Fruit fly (Drosophila melanogaster) whole organism, wandering third instar larva: ENCODE data around the gene Gr63a.

Source experiments
- Abd-B ChIP-seq: fragments of >200 bp; optimal IDR thresholded peaks from 2 replicates; lab custom pipeline; 2017; ENCODE audit warnings: missing biosample characterization, missing genetic modification characterization
- CG32264 ChIP-seq: fragments of 200-800 bp; sonication (Bioruptor generic); optimal IDR thresholded peaks from 2 replicates; lab custom pipeline; 2016; ENCODE audit warnings: missing biosample characterization, missing genetic modification characterization
- CG9705 ChIP-seq: fragments of 200-800 bp; sonication (Bioruptor generic); optimal IDR thresholded peaks from 2 replicates; lab custom pipeline; 2018; ENCODE audit warnings: missing biosample characterization, mild to moderate bottlenecking, missing genetic modification characterization
- CrebA ChIP-seq: fragments of 200-800 bp; sonication (Bioruptor generic); optimal IDR thresholded peaks from 2 replicates; lab custom pipeline; 2016; ENCODE audit warnings: missing biosample characterization, mild to moderate bottlenecking, missing genetic modification characterization, borderline replicate concordance
- Dfd ChIP-seq: fragments of >200 bp; optimal IDR thresholded peaks from 2 replicates; lab custom pipeline; 2017; ENCODE audit warnings: missing biosample characterization, missing genetic modification characterization
- Dif ChIP-seq: fragments of 200-275, 200-300 bp; sonication (Bioruptor generic); optimal IDR thresholded peaks from 2 replicates; lab custom pipeline; 2018; ENCODE audit warnings: missing biosample characterization, missing genetic modification characterization; ENCODE audit not compliant: partially characterized antibody
- GATAd ChIP-seq: sonication (Bioruptor generic); optimal IDR thresholded peaks from 2 replicates; lab custom pipeline; 2016; ENCODE audit warnings: missing biosample characterization, missing genetic modification characterization
- HLH106 ChIP-seq: fragments of 200-800 bp; optimal IDR thresholded peaks from 3 replicates; lab custom pipeline; 2019; ENCODE audit warnings: missing biosample characterization, mild to moderate bottlenecking, missing genetic modification characterization, moderate library complexity
- Hnf4 ChIP-seq: fragments of 200-800 bp; sonication (Bioruptor generic); optimal IDR thresholded peaks from 2 replicates; lab custom pipeline; 2016; ENCODE audit warnings: missing biosample characterization, mild to moderate bottlenecking, missing genetic modification characterization
- Hr78 ChIP-seq: fragments of >200 bp; optimal IDR thresholded peaks from 2 replicates; lab custom pipeline; 2017; ENCODE audit warnings: missing biosample characterization, missing genetic modification characterization
- Hr83 ChIP-seq: fragments of 200-300 bp; sonication (Bioruptor generic); optimal IDR thresholded peaks from 2 replicates; lab custom pipeline; 2016; ENCODE audit warnings: missing biosample characterization, mild to moderate bottlenecking, missing genetic modification characterization, moderate library complexity; ENCODE audit not compliant: poor library complexity, severe bottlenecking
- Jra ChIP-seq: sonication (Bioruptor generic); optimal IDR thresholded peaks from 2 replicates; lab custom pipeline; 2016; ENCODE audit warnings: missing biosample characterization, missing genetic modification characterization
- Mio ChIP-seq: sonication (Bioruptor generic); optimal IDR thresholded peaks from 2 replicates; lab custom pipeline; 2016; ENCODE audit warnings: missing biosample characterization, missing genetic modification characterization
- Myc ChIP-seq: fragments of >200 bp; optimal IDR thresholded peaks from 2 replicates; lab custom pipeline; 2017
- N ChIP-seq: fragments of >200 bp; optimal IDR thresholded peaks from 2 replicates; lab custom pipeline; 2018; ENCODE audit warnings: missing biosample characterization, missing external identifiers, missing genetic modification characterization
- OdsH ChIP-seq: fragments of 200-800 bp; sonication (Bioruptor generic); optimal IDR thresholded peaks from 2 replicates; lab custom pipeline; 2016; ENCODE audit warnings: missing biosample characterization, mild to moderate bottlenecking, missing genetic modification characterization
- Rel ChIP-seq, 2 experiments: fragments of 200-800 bp; sonication (Bioruptor generic) in 1 of 2; optimal IDR thresholded peaks; 2 replicates in 1 of 2; 3 replicates in 1 of 2; lab custom pipeline; 2016 to 2019; ENCODE audit warnings: mild to moderate bottlenecking in 2 of 2, missing biosample characterization in 2 of 2, missing genetic modification characterization in 2 of 2, moderate library complexity in 1 of 2
- Sp1 ChIP-seq: fragments of 200-800 bp; sonication (Bioruptor generic); optimal IDR thresholded peaks from 3 replicates; lab custom pipeline; 2019; ENCODE audit warnings: missing biosample characterization, mild to moderate bottlenecking, missing genetic modification characterization, moderate library complexity
- Vsx2 ChIP-seq: fragments of 200-300, 225-300 bp; sonication (Bioruptor generic); optimal IDR thresholded peaks from 2 replicates; lab custom pipeline; 2018; ENCODE audit warnings: missing biosample characterization, missing genetic modification characterization; ENCODE audit not compliant: partially characterized antibody
- br ChIP-seq: fragments of 200-800 bp; sonication (Bioruptor generic); optimal IDR thresholded peaks from 2 replicates; lab custom pipeline; 2016; ENCODE audit warnings: missing biosample characterization, missing genetic modification characterization
- brk ChIP-seq: fragments of 200-800 bp; sonication (Bioruptor generic); optimal IDR thresholded peaks from 2 replicates; lab custom pipeline; 2016; ENCODE audit warnings: missing biosample characterization, mild to moderate bottlenecking, missing genetic modification characterization
- dl ChIP-seq, 2 experiments: fragments of 175-275, 200-275 bp in 1 of 2; fragments of 200-275 bp in 1 of 2; sonication (Bioruptor generic); optimal IDR thresholded peaks; lab custom pipeline; 2018; ENCODE audit warnings: mild to moderate bottlenecking in 2 of 2, missing biosample characterization in 2 of 2, missing genetic modification characterization in 2 of 2, moderate library complexity in 2 of 2; ENCODE audit not compliant: partially characterized antibody in 2 of 2, insufficient read depth in 1 of 2
- dmrt93B ChIP-seq: fragments of 200-800 bp; sonication (Bioruptor generic); optimal IDR thresholded peaks from 2 replicates; lab custom pipeline; 2018; ENCODE audit warnings: missing biosample characterization, mild to moderate bottlenecking, missing genetic modification characterization
- dsf ChIP-seq: sonication (Bioruptor generic); optimal IDR thresholded peaks from 2 replicates; lab custom pipeline; 2016; ENCODE audit warnings: missing biosample characterization, missing genetic modification characterization, borderline replicate concordance
- ey ChIP-seq: fragments of 200-800 bp; sonication (Bioruptor generic); optimal IDR thresholded peaks from 2 replicates; lab custom pipeline; 2016; ENCODE audit warnings: missing biosample characterization, missing genetic modification characterization
- foxo ChIP-seq, 2 experiments: fragments of 200-800 bp; sonication (Bioruptor generic); optimal IDR thresholded peaks; 2 replicates in 1 of 2; 3 replicates in 1 of 2; lab custom pipeline; 2016 to 2017; ENCODE audit warnings: missing biosample characterization in 2 of 2, missing genetic modification characterization in 2 of 2
- fru ChIP-seq: fragments of 200-800 bp; sonication (Bioruptor generic); optimal IDR thresholded peaks from 3 replicates; lab custom pipeline; 2016; ENCODE audit warnings: missing biosample characterization, mild to moderate bottlenecking, missing genetic modification characterization
- h ChIP-seq: fragments of 200-800 bp; sonication (Bioruptor generic); optimal IDR thresholded peaks from 3 replicates; lab custom pipeline; 2016; ENCODE audit warnings: missing biosample characterization, mild to moderate bottlenecking, missing genetic modification characterization
- jim ChIP-seq: fragments of 175-275, 200-325 bp; sonication (Bioruptor generic); optimal IDR thresholded peaks from 2 replicates; lab custom pipeline; 2016; ENCODE audit warnings: missing biosample characterization, mild to moderate bottlenecking, missing genetic modification characterization
- lola ChIP-seq: fragments of >200 bp; optimal IDR thresholded peaks from 2 replicates; lab custom pipeline; 2017; ENCODE audit warnings: missing biosample characterization, missing genetic modification characterization
- pan ChIP-seq: fragments of >200 bp; optimal IDR thresholded peaks from 2 replicates; lab custom pipeline; 2017
- psq ChIP-seq: fragments of 200-800 bp; sonication (Bioruptor generic); optimal IDR thresholded peaks from 3 replicates; lab custom pipeline; 2017; ENCODE audit warnings: missing biosample characterization, mild to moderate bottlenecking, missing genetic modification characterization, moderate library complexity
- rgr ChIP-seq: fragments of 200-800 bp; sonication (Bioruptor generic); optimal IDR thresholded peaks from 3 replicates; lab custom pipeline; 2016; ENCODE audit warnings: missing biosample characterization, mild to moderate bottlenecking, missing genetic modification characterization
- sage ChIP-seq: fragments of 200-800 bp; sonication (Bioruptor generic); optimal IDR thresholded peaks from 2 replicates; lab custom pipeline; 2016; ENCODE audit warnings: missing biosample characterization, mild to moderate bottlenecking, missing genetic modification characterization
- sv ChIP-seq: fragments of 200-800 bp; sonication (Bioruptor generic); optimal IDR thresholded peaks from 3 replicates; lab custom pipeline; 2016; ENCODE audit warnings: missing biosample characterization, missing genetic modification characterization
- tai ChIP-seq: sonication (Bioruptor generic); optimal IDR thresholded peaks from 2 replicates; lab custom pipeline; 2016; ENCODE audit warnings: missing biosample characterization, missing genetic modification characterization
- usp ChIP-seq: fragments of >200 bp; optimal IDR thresholded peaks from 2 replicates; lab custom pipeline; 2017; ENCODE audit warnings: missing biosample characterization, missing genetic modification characterization
- woc ChIP-seq: sonication (Bioruptor generic); optimal IDR thresholded peaks from 2 replicates; lab custom pipeline; 2016; ENCODE audit warnings: missing biosample characterization, mild to moderate bottlenecking, missing genetic modification characterization

Gene Gr63a

dm6 chr3L:3901865-3902490 is 5.6 kb upstream of the Gr63a start (continued):
- TF ChIP-seq Rel (GFP tag; optimal IDR thresholded peaks at IDR 0.05; lab: Kevin White, UChicago) (no peak), Rel (tag; optimal IDR thresholded peaks at IDR 0.05; lab: Kevin White, UChicago) (no peak)

- TF ChIP-seq dmrt93B = peak; percentile 50
- TF ChIP-seq Vsx2 = no peak
- TF ChIP-seq Hr78 (GFP tag; lab: Kevin White, UChicago) = no peak
- peak; percentile 86 for TF ChIP-seq Jra (GFP tag; lab: Kevin White, UChicago)
- TF ChIP-seq h (GFP tag; lab: Kevin White, UChicago) = peak; percentile 73
- no peak for TF ChIP-seq usp
- TF ChIP-seq rgr (GFP tag; lab: Kevin White, UChicago) = peak; percentile 85
- peak; percentile 48 for TF ChIP-seq fru (GFP tag; lab: Kevin White, UChicago)
- no peak for TF ChIP-seq brk (GFP tag; lab: Kevin White, UChicago)
- TF ChIP-seq CG9705 (GFP tag; lab: Kevin White, UChicago) = peak; percentile 64
- TF ChIP-seq lola = no peak
- TF ChIP-seq OdsH (GFP tag; lab: Kevin White, UChicago) = peak; percentile 66
- TF ChIP-seq sage (GFP tag; lab: Kevin White, UChicago) = no peak
- TF ChIP-seq tai (GFP tag; lab: Kevin White, UChicago) = no peak
- no peak for TF ChIP-seq Mio
- TF ChIP-seq sv (GFP tag; lab: Kevin White, UChicago) = peak; percentile 62
- TF ChIP-seq Hnf4 (GFP tag; lab: Kevin White, UChicago) = peak; percentile 90
- no peak for TF ChIP-seq CrebA
- peak; percentile 54 for TF ChIP-seq br (GFP tag; lab: Kevin White, UChicago)
- peak; percentile 70 for TF ChIP-seq dsf (GFP tag; lab: Kevin White, UChicago)
- TF ChIP-seq pan = no peak
- TF ChIP-seq dl (GFP tag; optimal IDR thresholded peaks at IDR 0.05; lab: Kevin White, UChicago; ENCODE audit: insufficient read depth in 1 of 2, partially characterized antibody in 2 of 2) = no peak
- TF ChIP-seq Sp1 (GFP tag; lab: Kevin White, UChicago) = peak; percentile 40
- TF ChIP-seq woc (GFP tag; lab: Kevin White, UChicago) = peak; percentile 28
- no peak for TF ChIP-seq Rel (GFP tag; optimal IDR thresholded peaks at IDR 0.05; lab: Kevin White, UChicago)
- peak; percentile 32 for TF ChIP-seq Rel (tag; optimal IDR thresholded peaks at IDR 0.05; lab: Kevin White, UChicago)
- TF ChIP-seq Abd-B = no peak
- no peak for TF ChIP-seq Myc (lab: Kevin White, UChicago)
- peak; percentile 23 for TF ChIP-seq HLH106
- no peak for TF ChIP-seq Dfd
- TF ChIP-seq Hr83 (GFP tag; lab: Kevin White, UChicago) = peak; percentile 97
- no peak for TF ChIP-seq Dif (GFP tag; lab: Kevin White, UChicago)
- peak; percentile 64 for TF ChIP-seq ey (GFP tag; lab: Kevin White, UChicago)
- no peak for TF ChIP-seq N
- peak; percentile 21 to 67 for TF ChIP-seq foxo (GFP tag; optimal IDR thresholded peaks at IDR 0.05; lab: Kevin White, UChicago)
- TF ChIP-seq CG32264 = peak; percentile 51
- TF ChIP-seq GATAd (GFP tag; lab: Kevin White, UChicago) = peak; percentile 71
- peak; percentile 60 for TF ChIP-seq psq (GFP tag; lab: Kevin White, UChicago)
- TF ChIP-seq jim = peak; percentile 85
- TF ChIP-seq, all 38 proteins: peak for 22
Measured at dm6 chr3L:3898978-3899377, 2.6 kb upstream of the Gr63a start, which contains the start of gene Ccz1. TSS of gene Ccz1 (minus strand) at chr3L:3899156.

- no peak for TF ChIP-seq sage (GFP tag; lab: Kevin White, UChicago)
- no peak for TF ChIP-seq Hr83 (GFP tag; lab: Kevin White, UChicago)
- no peak for TF ChIP-seq OdsH (GFP tag; lab: Kevin White, UChicago)
- TF ChIP-seq CG32264 = no peak
Measured at dm6 chr3L:3894413-3894812, 2.0 kb downstream of the Gr63a start.
